Fruit fly (Drosophila melanogaster): ENCODE results near the gene Chsy.

The Chsy gene

dm6 chrX:15593477-15594229, at the start of gene Chsy (continued):
- TF ChIP-seq CG1832 (GFP tag; optimal IDR thresholded peaks at IDR 0.05) = peak; percentile 39
- TF ChIP-seq ttk (GFP tag; IDR thresholded peaks at IDR 0.05) = no peak
- TF ChIP-seq CG12104 (GFP tag; optimal IDR thresholded peaks at IDR 0.05) = no peak
- no peak for TF ChIP-seq Sin3A (optimal IDR thresholded peaks at IDR 0.05)
- no peak for TF ChIP-seq CG13287 (GFP tag; IDR thresholded peaks at IDR 0.05; ENCODE audit: partially characterized antibody)
- peak; percentile 38 for TF ChIP-seq CG13424 (tag; optimal IDR thresholded peaks at IDR 0.05)
- TF ChIP-seq Lhr (GFP tag; optimal IDR thresholded peaks at IDR 0.05) = no peak
- no peak for TF ChIP-seq Kr (GFP tag; optimal IDR thresholded peaks at IDR 0.05)
- no peak for TF ChIP-seq CG6813 (GFP tag; optimal IDR thresholded peaks at IDR 0.05)
- TF ChIP-seq Med (GFP tag) = peak; percentile 78
- TF ChIP-seq fru (optimal IDR thresholded peaks at IDR 0.05) = no peak
- no peak for TF ChIP-seq B-H2 (GFP tag; optimal IDR thresholded peaks at IDR 0.05)
- TF ChIP-seq Sry-β (GFP tag; optimal IDR thresholded peaks at IDR 0.05) = peak; percentile 92
- TF ChIP-seq Bgb (GFP tag; IDR thresholded peaks at IDR 0.05; ENCODE audit: partially characterized antibody) = 0 out of 2 replicates have a peak, but pooled peaks have one; percentile 10
- TF ChIP-seq CG34224 (GFP tag; IDR thresholded peaks at IDR 0.05; ENCODE audit: partially characterized antibody) = no peak
- no peak for TF ChIP-seq Nf-YA (GFP tag; IDR thresholded peaks at IDR 0.05)
- no peak for TF ChIP-seq Mad (GFP tag; optimal IDR thresholded peaks at IDR 0.05)
- no peak for TF ChIP-seq CG2116 (GFP tag; optimal IDR thresholded peaks at IDR 0.05)
- TF ChIP-seq CG6654 (GFP tag; optimal IDR thresholded peaks at IDR 0.05) = no peak
- no peak for TF ChIP-seq CG3163 (GFP tag; optimal IDR thresholded peaks at IDR 0.05)
- TF ChIP-seq Dref (GFP tag; IDR thresholded peaks at IDR 0.05) = no peak
- TF ChIP-seq CG3281 (GFP tag; optimal IDR thresholded peaks at IDR 0.05) = no peak
- no peak for TF ChIP-seq dati (GFP tag; IDR thresholded peaks at IDR 0.05)
- TF ChIP-seq CG2129 (GFP tag; IDR thresholded peaks at IDR 0.05; ENCODE audit: partially characterized antibody) = no peak
- no peak for TF ChIP-seq CG6254 (GFP tag; optimal IDR thresholded peaks at IDR 0.05)
- no peak for TF ChIP-seq dm (GFP tag; optimal IDR thresholded peaks at IDR 0.05)
- TF ChIP-seq Meics (GFP tag; optimal IDR thresholded peaks at IDR 0.05) = no peak
- TF ChIP-seq CG15073 (GFP tag; optimal IDR thresholded peaks at IDR 0.05) = no peak
- no peak for TF ChIP-seq CG8765 (GFP tag; IDR thresholded peaks at IDR 0.05)
- peak in 1 of 3 experiments; percentile 52 for TF ChIP-seq lola (GFP tag; optimal IDR thresholded peaks at IDR 0.05)
- TF ChIP-seq Atf-2 (GFP tag; optimal IDR thresholded peaks at IDR 0.05) = no peak
- TF ChIP-seq Blimp-1 (GFP tag; optimal IDR thresholded peaks at IDR 0.05) = no peak
- TF ChIP-seq Hsf (GFP tag; optimal IDR thresholded peaks at IDR 0.05) = no peak
- TF ChIP-seq CG10565 (GFP tag; optimal IDR thresholded peaks at IDR 0.05) = no peak
- TF ChIP-seq stwl (tag; optimal IDR thresholded peaks at IDR 0.05) = no peak
- no peak for TF ChIP-seq CG1603 (tag; optimal IDR thresholded peaks at IDR 0.05)
- TF ChIP-seq run (tag; optimal IDR thresholded peaks at IDR 0.05) = no peak
- TF ChIP-seq so (GFP tag; IDR thresholded peaks at IDR 0.05) = no peak
- TF ChIP-seq grn (GFP tag; optimal IDR thresholded peaks at IDR 0.05) = no peak
- no peak for TF ChIP-seq CG13624 (GFP tag; optimal IDR thresholded peaks at IDR 0.05)
- TF ChIP-seq aop (GFP tag; IDR thresholded peaks at IDR 0.05) = no peak
- no peak for TF ChIP-seq CG6765 (GFP tag; optimal IDR thresholded peaks at IDR 0.05)
- TF ChIP-seq cato (GFP tag; optimal IDR thresholded peaks at IDR 0.05; ENCODE audit: borderline replicate concordance) = no peak
- no peak for TF ChIP-seq jing (GFP tag; optimal IDR thresholded peaks at IDR 0.05)
- no peak for TF ChIP-seq unc-4 (GFP tag; IDR thresholded peaks at IDR 0.05; ENCODE audit: partially characterized antibody)
- peak; percentile 49; the same call in 1 of the 4 replicates for TF ChIP-seq Gug (GFP tag; IDR thresholded peaks at IDR 0.05)
- TF ChIP-seq gfzf (GFP tag; optimal IDR thresholded peaks at IDR 0.05) = no peak
- no peak for TF ChIP-seq Ssrp (tag; optimal IDR thresholded peaks at IDR 0.05)
- no peak for TF ChIP-seq Hand (GFP tag; optimal IDR thresholded peaks at IDR 0.05)
- TF ChIP-seq CkIIα-i1 (GFP tag; IDR thresholded peaks at IDR 0.05) = no peak

All from whole organism, embryonic.